Worm (Caenorhabditis elegans) whole organism, L3 larva: ENCODE results near the gene str-38.

Experiments used
- aly-2 ChIP-seq: fragments of 150-350 bp; optimal IDR thresholded peaks from 2 replicates; lab custom pipeline; 2014; ENCODE audit warnings: missing biosample characterization, missing genetic modification characterization
- ama-1 ChIP-seq: fragments of 150-350 bp; optimal IDR thresholded peaks from 2 replicates; lab custom pipeline; 2018
- ceh-16 ChIP-seq: sonication (generic microtip); optimal IDR thresholded peaks from 2 replicates; lab custom pipeline; 2017; ENCODE audit warnings: missing biosample characterization, missing genetic modification characterization
- ceh-28 ChIP-seq: fragments of 150-350 bp; optimal IDR thresholded peaks from 2 replicates; lab custom pipeline; 2014; ENCODE audit warnings: missing biosample characterization, missing genetic modification reagents, missing genetic modification characterization
- ceh-82 ChIP-seq: fragments of 150-350 bp; optimal IDR thresholded peaks from 2 replicates; lab custom pipeline; 2014; ENCODE audit warnings: missing biosample characterization, missing genetic modification characterization
- daf-12 ChIP-seq: fragments of 150-350 bp; optimal IDR thresholded peaks from 2 replicates; lab custom pipeline; 2014; ENCODE audit warnings: missing biosample characterization, missing genetic modification reagents, missing genetic modification characterization
- egl-5 ChIP-seq: fragments of 150-350 bp; optimal IDR thresholded peaks from 2 replicates; lab custom pipeline; 2017; ENCODE audit warnings: missing biosample characterization, missing genetic modification reagents, missing genetic modification characterization, inconsistent platforms
- elt-1 ChIP-seq: fragments of 150-350 bp; optimal IDR thresholded peaks from 2 replicates; lab custom pipeline; 2014; ENCODE audit warnings: missing biosample characterization, missing genetic modification characterization
- elt-2 ChIP-seq: sonication (generic microtip); optimal IDR thresholded peaks from 2 replicates; lab custom pipeline; 2016; ENCODE audit warnings: missing genetic modification reagents, mild to moderate bottlenecking, missing genetic modification characterization, missing compliant biosample characterization
- elt-3 ChIP-seq, 3 experiments: fragments of 150-350 bp in 1 of 3; sonication (generic microtip) in 2 of 3; optimal IDR thresholded peaks; 2 replicates in 2 of 3; 4 replicates in 1 of 3; lab custom pipeline; 2014 to 2017; ENCODE audit warnings: missing biosample characterization in 3 of 3, missing genetic modification characterization in 3 of 3
- fkh-10 ChIP-seq: sonication (generic microtip); optimal IDR thresholded peaks from 2 replicates; lab custom pipeline; 2017; ENCODE audit warnings: missing biosample characterization, missing genetic modification reagents, missing genetic modification characterization
- hmg-11 ChIP-seq: sonication (generic microtip); optimal IDR thresholded peaks from 2 replicates; lab custom pipeline; 2016; ENCODE audit warnings: missing genetic modification characterization, missing compliant biosample characterization
- lin-15B ChIP-seq: fragments of 150-350 bp; optimal IDR thresholded peaks from 2 replicates; lab custom pipeline; 2014; ENCODE audit warnings: missing biosample characterization, missing genetic modification characterization
- lsy-12 ChIP-seq: sonication (generic microtip); optimal IDR thresholded peaks from 2 replicates; lab custom pipeline; 2016; ENCODE audit warnings: mild to moderate bottlenecking, missing genetic modification characterization, missing compliant biosample characterization
- mml-1 ChIP-seq: fragments of 150-350 bp; sonication (generic microtip); optimal IDR thresholded peaks from 3 replicates; lab custom pipeline; 2014; ENCODE audit warnings: missing biosample characterization, missing genetic modification characterization
- nfya-1 ChIP-seq: sonication (generic microtip); optimal IDR thresholded peaks from 2 replicates; lab custom pipeline; 2017; ENCODE audit warnings: missing genetic modification characterization, mild to moderate bottlenecking, missing compliant biosample characterization, antibody characterized with exemption, moderate library complexity; ENCODE audit not compliant: insufficient read depth
- nhr-11 ChIP-seq: fragments of 150-350 bp; optimal IDR thresholded peaks from 2 replicates; lab custom pipeline; 2014; ENCODE audit warnings: missing biosample characterization, missing genetic modification characterization
- nhr-23 ChIP-seq: fragments of 150-350 bp; optimal IDR thresholded peaks from 2 replicates; lab custom pipeline; 2014; ENCODE audit warnings: missing biosample characterization, missing genetic modification reagents, missing genetic modification characterization
- nhr-25 ChIP-seq: sonication (generic microtip); optimal IDR thresholded peaks from 2 replicates; lab custom pipeline; 2017; ENCODE audit warnings: missing biosample characterization, missing genetic modification characterization
- nhr-43 ChIP-seq: sonication (generic microtip); optimal IDR thresholded peaks from 2 replicates; lab custom pipeline; 2016; ENCODE audit warnings: mild to moderate bottlenecking, missing genetic modification characterization, missing compliant biosample characterization; ENCODE audit not compliant: poor library complexity, severe bottlenecking
- nhr-67 ChIP-seq: fragments of 150-350 bp; optimal IDR thresholded peaks from 2 replicates; lab custom pipeline; 2014; ENCODE audit warnings: missing biosample characterization, missing genetic modification characterization
- nhr-76 ChIP-seq: fragments of 150-350 bp; sonication (generic microtip); optimal IDR thresholded peaks from 5 replicates; lab custom pipeline; 2014; ENCODE audit warnings: missing biosample characterization, missing genetic modification characterization
- nhr-77 ChIP-seq: fragments of 150-350 bp; optimal IDR thresholded peaks from 2 replicates; lab custom pipeline; 2014; ENCODE audit warnings: missing biosample characterization, missing genetic modification characterization
- pqm-1 ChIP-seq: fragments of 150-350 bp; optimal IDR thresholded peaks from 2 replicates; lab custom pipeline; 2017; ENCODE audit warnings: missing biosample characterization, missing genetic modification characterization, inconsistent platforms
- sea-2 ChIP-seq: fragments of 150-350 bp; sonication (generic microtip); optimal IDR thresholded peaks from 4 replicates; lab custom pipeline; 2014; ENCODE audit warnings: missing biosample characterization, missing genetic modification reagents, missing genetic modification characterization
- skn-1 ChIP-seq: fragments of 150-350 bp; optimal IDR thresholded peaks from 2 replicates; lab custom pipeline; 2014; ENCODE audit warnings: missing biosample characterization, missing genetic modification characterization
- unc-39 ChIP-seq: sonication (generic microtip); optimal IDR thresholded peaks from 4 replicates; lab custom pipeline; 2017; ENCODE audit warnings: missing biosample characterization, missing genetic modification characterization
- unc-62 ChIP-seq: fragments of 150-350 bp; sonication (generic microtip); optimal IDR thresholded peaks from 4 replicates; lab custom pipeline; 2014; ENCODE audit warnings: missing biosample characterization, missing genetic modification reagents, missing genetic modification characterization
- zag-1 ChIP-seq: fragments of 150-350 bp; optimal IDR thresholded peaks from 2 replicates; lab custom pipeline; 2014; ENCODE audit warnings: missing biosample characterization, missing genetic modification characterization
- ztf-11 ChIP-seq: fragments of 150-350 bp; optimal IDR thresholded peaks from 2 replicates; lab custom pipeline; 2014; ENCODE audit warnings: missing biosample characterization, missing genetic modification characterization
- ztf-4 ChIP-seq: fragments of 150-350 bp; optimal IDR thresholded peaks from 2 replicates; lab custom pipeline; 2014; ENCODE audit warnings: missing biosample characterization, missing genetic modification characterization

Gene str-38

DNA sequence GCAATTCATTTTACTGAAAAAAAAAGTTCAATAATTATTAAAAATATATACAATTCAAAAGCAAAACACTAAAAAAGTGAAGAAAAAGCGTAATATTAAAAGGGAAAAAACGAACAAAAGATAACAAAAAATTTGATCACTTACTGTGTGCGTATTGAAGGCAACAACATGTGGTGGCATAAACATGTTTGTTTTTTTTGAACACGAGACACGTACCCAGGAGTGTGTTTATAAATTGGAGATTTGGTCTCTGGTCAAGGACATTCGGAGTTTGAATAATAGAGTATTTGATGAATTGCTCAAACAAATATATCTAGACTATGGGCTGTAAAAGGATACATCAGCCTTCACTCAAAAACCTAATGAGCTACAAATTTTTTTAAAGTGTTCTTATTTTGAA lies 16.5 kb downstream of the str-38 start:
- no peak for TF ChIP-seq nhr-43
- no peak for TF ChIP-seq nhr-76 (tag; lab: Kevin White, UChicago)
- no peak for TF ChIP-seq mml-1 (tag; lab: Kevin White, UChicago)
- TF ChIP-seq pqm-1 (tag; lab: Kevin White, UChicago): no peak
- no peak for TF ChIP-seq nfya-1 (tag; lab: Kevin White, UChicago)
- no peak for TF ChIP-seq unc-62 (GFP tag; lab: Kevin White, UChicago)
- TF ChIP-seq lin-15B (tag; lab: Kevin White, UChicago): no peak
- TF ChIP-seq skn-1 (tag; lab: Kevin White, UChicago): no peak
- no peak for TF ChIP-seq nhr-77 (tag; lab: Kevin White, UChicago)
- TF ChIP-seq lsy-12 (tag; lab: Kevin White, UChicago): no peak
- TF ChIP-seq ztf-11: no peak
- TF ChIP-seq nhr-25 (tag; lab: Kevin White, UChicago): no peak

DNA sequence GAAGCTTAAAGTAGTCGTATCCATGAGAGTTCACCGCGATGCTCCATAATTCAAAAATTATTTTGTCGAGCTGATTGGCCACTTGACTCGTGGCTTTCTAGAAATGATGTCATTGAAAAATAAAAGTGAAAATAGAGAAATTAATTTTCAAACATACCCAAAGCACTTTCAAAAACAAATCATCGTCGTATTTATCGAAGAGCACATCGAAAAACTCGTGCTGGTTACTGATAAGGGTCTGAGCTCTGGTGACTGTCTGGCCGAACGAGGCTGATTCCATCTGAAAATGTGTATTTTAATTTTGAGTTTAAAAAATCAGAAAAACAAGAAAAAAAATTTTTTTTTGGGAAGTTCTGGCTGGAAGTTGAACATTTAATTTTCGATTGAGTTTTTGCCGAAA lies 19.7 kb downstream of the str-38 start:
- TF ChIP-seq aly-2 (tag; lab: Kevin White, UChicago) (no peak), elt-2 (peak; percentile 11), elt-3 (tag; optimal IDR thresholded peaks at IDR 0.05; lab: Kevin White, UChicago) (no peak), pqm-1 (tag; lab: Kevin White, UChicago) (peak; percentile 34), hmg-11 (tag; lab: Kevin White, UChicago) (no peak), lin-15B (tag; lab: Kevin White, UChicago) (no peak), nhr-77 (tag; lab: Kevin White, UChicago) (no peak), mml-1 (tag; lab: Kevin White, UChicago) (no peak)
- TF ChIP-seq, all 47 proteins: peak for 2

DNA sequence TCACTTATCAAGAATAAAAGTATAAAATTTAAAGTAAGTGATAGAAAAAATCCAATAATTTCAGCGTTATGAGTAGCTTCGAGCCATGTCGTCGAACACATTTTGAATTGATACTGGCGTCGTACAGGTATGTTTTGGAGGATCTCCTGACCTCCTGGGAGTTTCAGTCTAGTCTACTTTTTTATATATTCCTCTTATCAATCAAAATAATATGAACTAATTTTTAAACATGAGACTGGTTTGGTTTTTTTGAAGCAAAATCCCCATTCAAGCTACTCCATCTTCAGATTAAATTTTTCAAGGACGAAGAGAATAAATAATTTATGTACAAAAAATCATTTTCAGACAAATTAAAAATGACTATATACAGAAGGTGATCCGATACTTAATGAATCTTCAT lies 20.2 kb downstream of the str-38 start, which contains the start of gene str-101:
str-101 (minus strand) TSS at position 101 of the 400 bp plus-strand sequence.
- TF ChIP-seq zag-1 (no peak), lin-15B (tag; lab: Kevin White, UChicago) (no peak), pqm-1 (tag; lab: Kevin White, UChicago) (no peak), nhr-43 (no peak), ceh-82 (tag; lab: Kevin White, UChicago) (no peak), nhr-23 (tag; lab: Kevin White, UChicago) (no peak), egl-5 (tag; lab: Kevin White, UChicago) (no peak), mml-1 (tag; lab: Kevin White, UChicago) (no peak), daf-12 (tag; lab: Kevin White, UChicago) (no peak), unc-39 (no peak), elt-2 (no peak), fkh-10 (GFP tag; lab: Kevin White, UChicago) (no peak), ztf-4 (tag; lab: Kevin White, UChicago) (no peak), nhr-11 (no peak)

DNA sequence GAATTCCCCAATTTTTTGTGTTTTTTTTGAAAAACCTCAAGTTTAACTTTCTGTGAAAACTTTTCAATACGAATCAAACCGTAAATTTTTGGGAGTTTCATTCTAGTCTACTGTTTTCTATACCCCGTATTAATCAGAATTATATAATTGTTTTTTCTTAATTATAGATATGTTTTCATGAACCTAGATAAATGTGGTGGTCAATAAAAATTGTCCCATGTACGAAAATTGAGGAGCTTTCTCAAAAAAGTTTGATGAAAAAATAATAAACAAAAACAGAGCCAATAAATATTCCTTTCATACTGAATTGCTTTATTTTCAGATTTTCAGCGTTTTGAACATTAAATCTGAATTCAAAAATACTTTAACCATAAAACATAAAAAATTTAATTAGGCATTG lies 21.7 kb downstream of the str-38 start, which contains the start of gene Y6E2A.1:
Y6E2A.1 (minus strand) TSS at position 101 of the 400 bp plus-strand sequence.
- TF ChIP-seq ceh-16 (tag; lab: Kevin White, UChicago) (no peak), nhr-76 (tag; lab: Kevin White, UChicago) (no peak), ztf-11 (no peak), fkh-10 (GFP tag; lab: Kevin White, UChicago) (no peak), elt-2 (no peak), elt-1 (no peak), daf-12 (tag; lab: Kevin White, UChicago) (no peak), sea-2 (GFP tag; lab: Kevin White, UChicago) (no peak), unc-39 (no peak), ceh-28 (tag; lab: Kevin White, UChicago) (no peak), aly-2 (tag; lab: Kevin White, UChicago) (no peak), pqm-1 (tag; lab: Kevin White, UChicago) (no peak), nhr-23 (tag; lab: Kevin White, UChicago) (no peak), nhr-43 (no peak), ama-1 (no peak), mml-1 (tag; lab: Kevin White, UChicago) (no peak), egl-5 (tag; lab: Kevin White, UChicago) (no peak), nfya-1 (tag; lab: Kevin White, UChicago) (no peak)
- TF ChIP-seq, all 47 proteins: peak for 0

DNA sequence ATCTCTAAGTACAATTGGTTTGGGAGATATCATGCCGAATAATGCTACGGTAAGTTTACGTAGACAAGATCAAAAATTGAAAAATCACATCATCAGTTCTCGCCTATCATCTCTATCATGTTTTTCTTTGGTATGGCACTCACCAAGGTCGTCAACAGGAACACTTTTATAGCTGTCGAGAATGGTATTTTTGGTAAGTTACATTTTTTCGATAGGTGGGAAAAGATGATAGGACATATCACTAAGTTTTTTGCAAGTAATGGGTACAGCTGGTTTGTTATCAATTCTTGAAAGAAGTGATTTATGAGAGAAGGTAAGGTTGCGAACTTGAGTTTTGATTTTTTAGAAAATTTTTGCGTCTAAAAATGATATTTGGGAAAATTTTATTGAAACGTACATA lies 24.1 kb downstream of the str-38 start:
- TF ChIP-seq ama-1 (no peak), nhr-25 (tag; lab: Kevin White, UChicago) (peak; percentile 24), nhr-67 (tag; lab: Kevin White, UChicago) (no peak), elt-3 (tag; optimal IDR thresholded peaks at IDR 0.05; lab: Kevin White, UChicago) (peak in 2 of 3 experiments; percentile 17 to 74)
